Worm (Caenorhabditis elegans): Measurements from ENCODE around the gene Y66A7A.4.

ce11 chrIII:11592096-11592495, 20.3 kb upstream of the Y66A7A.4 start:
- TF ChIP-seq nhr-11 (tag; optimal IDR thresholded peaks at IDR 0.05) (no peak), jun-1 (tag; optimal IDR thresholded peaks at IDR 0.05) (no peak), elt-3 (tag; optimal IDR thresholded peaks at IDR 0.05) (no peak), ztf-11 (tag; optimal IDR thresholded peaks at IDR 0.05) (no peak), hmg-11 (tag; optimal IDR thresholded peaks at IDR 0.05) (no peak)
